Worm (Caenorhabditis elegans): ENCODE measurements around the gene F31A3.3.

DNA sequence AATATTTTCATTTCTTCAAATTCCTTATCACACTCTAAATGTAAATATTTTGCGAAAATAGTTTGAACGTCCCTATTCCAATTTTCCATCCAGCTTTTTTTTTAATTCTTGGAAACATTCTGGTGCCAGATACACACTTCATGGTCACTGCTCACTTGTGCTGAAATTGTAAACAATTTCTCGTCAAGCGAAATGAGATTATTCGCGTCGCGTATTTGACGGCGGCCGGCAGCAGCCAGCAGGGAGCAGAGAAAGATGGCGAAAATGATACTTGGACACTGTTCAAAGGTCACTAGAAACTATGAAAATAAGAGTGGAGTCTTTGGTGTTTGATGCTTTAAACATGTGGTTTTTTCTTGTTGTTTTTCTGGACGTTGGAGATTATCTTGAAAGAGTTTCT lies 29.4 kb downstream of the F31A3.3 start:
- TF ChIP-seq ama-1 (optimal IDR thresholded peaks at IDR 0.05) (no peak), scrt-1 (GFP tag; IDR thresholded peaks at IDR 0.05) (no peak), B0310.2 (tag; optimal IDR thresholded peaks at IDR 0.05) (no peak), hmg-4 (GFP tag; optimal IDR thresholded peaks at IDR 0.05) (no peak), aly-1 (tag; optimal IDR thresholded peaks at IDR 0.05) (no peak), tbx-37 (GFP tag; conservative IDR thresholded peaks at IDR 0.05) (no peak), flt-1 (GFP tag; IDR thresholded peaks at IDR 0.05) (no peak), hmbx-1 (tag; optimal IDR thresholded peaks at IDR 0.05) (no peak)

Data from whole organism, early embryonic.